Fruit fly (Drosophila melanogaster): ENCODE measurements around the gene Arp5.

Arp5 gene

DNA sequence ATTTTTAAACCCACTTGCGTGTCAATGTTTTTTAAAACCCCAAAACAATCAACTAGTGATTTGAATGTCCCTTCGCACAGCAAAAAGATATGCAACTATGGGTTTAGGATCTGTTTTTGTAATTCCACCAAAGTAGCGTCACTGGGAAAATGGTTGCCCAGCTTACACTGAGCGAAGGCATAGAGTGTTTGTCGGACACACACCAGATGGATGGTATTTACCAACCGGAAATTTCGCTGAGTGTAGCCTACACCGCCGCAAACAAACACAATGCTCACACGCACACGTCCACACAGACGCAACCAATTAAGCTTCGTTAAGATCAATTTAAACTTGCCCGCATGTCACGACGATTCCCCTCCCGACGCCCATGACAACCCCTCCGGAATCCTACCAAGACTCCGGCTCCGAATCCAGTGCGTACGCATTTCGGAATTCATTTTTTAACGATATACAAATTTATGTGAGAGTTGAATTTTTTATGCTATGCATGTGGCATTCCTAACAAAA is 43.5 kb downstream of the Arp5 start:
- TF ChIP-seq insv (optimal IDR thresholded peaks at IDR 0.05): no peak
- no peak for TF ChIP-seq Sin3A (optimal IDR thresholded peaks at IDR 0.05)
- no peak for TF ChIP-seq h (optimal IDR thresholded peaks at IDR 0.05)
- no peak for TF ChIP-seq Myc (optimal IDR thresholded peaks at IDR 0.05)
- no peak for TF ChIP-seq ttk (optimal IDR thresholded peaks at IDR 0.05)
- no peak for TF ChIP-seq psq (optimal IDR thresholded peaks at IDR 0.05)

DNA sequence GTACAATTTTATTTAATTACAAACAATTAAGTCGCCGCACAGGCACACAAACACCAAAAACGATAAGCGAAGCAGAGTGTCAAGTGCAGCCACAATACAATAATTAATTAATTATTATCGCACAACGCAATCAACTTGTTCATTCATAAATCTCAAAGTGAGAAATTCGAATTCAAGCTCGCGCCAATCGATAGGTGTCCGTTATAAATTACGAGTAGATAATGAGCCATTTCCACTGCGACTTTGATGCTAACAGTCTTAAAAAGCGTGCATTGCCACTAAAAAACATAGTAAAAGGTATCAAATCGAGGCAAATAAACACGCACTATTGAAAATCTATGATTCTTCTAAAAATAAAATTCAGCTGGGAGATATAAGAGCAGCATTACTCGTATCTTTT is 44.9 kb downstream of the Arp5 start:
- TF ChIP-seq h (optimal IDR thresholded peaks at IDR 0.05) (no peak), psq (optimal IDR thresholded peaks at IDR 0.05) (no peak), Myc (optimal IDR thresholded peaks at IDR 0.05) (no peak)

DNA sequence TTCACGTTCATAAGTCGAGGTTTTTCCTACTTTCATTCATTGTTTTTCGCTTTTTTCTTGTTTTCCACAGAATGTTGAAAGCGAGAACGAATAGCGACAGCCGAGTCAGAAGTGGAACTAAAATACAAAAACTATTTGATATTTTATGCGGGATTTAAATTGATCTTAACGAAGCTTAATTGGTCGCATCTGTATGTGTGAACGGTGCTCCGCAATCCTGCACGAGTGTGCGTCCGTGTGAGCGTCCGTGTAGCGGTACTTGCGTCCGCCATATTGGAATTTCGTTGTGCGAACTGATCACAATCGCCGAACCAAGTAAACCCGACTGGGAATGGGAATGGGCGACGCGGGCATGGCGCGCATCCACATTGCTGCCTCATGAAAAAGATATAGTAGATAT is 46.9 kb downstream of the Arp5 start:
- TF ChIP-seq h (optimal IDR thresholded peaks at IDR 0.05): no peak
- no peak for TF ChIP-seq Sin3A (optimal IDR thresholded peaks at IDR 0.05)
- no peak for TF ChIP-seq Myc (optimal IDR thresholded peaks at IDR 0.05)
- no peak for TF ChIP-seq insv (optimal IDR thresholded peaks at IDR 0.05)
- TF ChIP-seq ttk (optimal IDR thresholded peaks at IDR 0.05): no peak
- no peak for TF ChIP-seq psq (optimal IDR thresholded peaks at IDR 0.05)

DNA sequence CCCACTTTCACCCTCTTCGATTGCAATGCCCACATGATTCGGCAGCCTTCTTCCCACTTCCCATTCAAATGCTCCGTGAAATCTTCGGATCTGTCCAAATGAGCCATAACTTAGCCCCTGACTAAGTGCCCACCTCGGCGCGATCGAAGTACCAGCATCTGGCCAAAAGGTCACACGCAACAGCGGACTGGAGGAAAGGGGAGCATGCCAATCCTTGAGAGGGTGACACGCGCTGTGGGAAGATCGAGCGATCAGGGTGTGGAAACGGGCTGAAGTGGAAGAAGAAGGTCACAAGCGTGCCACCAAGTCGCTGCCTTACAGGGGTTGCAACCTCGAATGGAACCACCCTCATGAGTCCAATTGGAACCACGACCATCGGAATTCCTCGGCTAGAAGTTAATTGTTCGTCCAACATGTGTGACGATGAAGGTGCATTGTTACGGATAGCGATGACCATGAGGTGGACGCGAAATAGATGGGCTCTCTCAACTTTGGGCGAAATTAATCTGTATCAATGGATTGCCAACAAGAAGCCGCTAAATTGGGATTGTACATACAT is 49.5 kb downstream of the Arp5 start:
- TF ChIP-seq psq (optimal IDR thresholded peaks at IDR 0.05) (no peak), h (optimal IDR thresholded peaks at IDR 0.05) (no peak), Myc (optimal IDR thresholded peaks at IDR 0.05) (no peak), insv (optimal IDR thresholded peaks at IDR 0.05) (no peak), ttk (optimal IDR thresholded peaks at IDR 0.05) (no peak), Sin3A (optimal IDR thresholded peaks at IDR 0.05) (no peak)

DNA sequence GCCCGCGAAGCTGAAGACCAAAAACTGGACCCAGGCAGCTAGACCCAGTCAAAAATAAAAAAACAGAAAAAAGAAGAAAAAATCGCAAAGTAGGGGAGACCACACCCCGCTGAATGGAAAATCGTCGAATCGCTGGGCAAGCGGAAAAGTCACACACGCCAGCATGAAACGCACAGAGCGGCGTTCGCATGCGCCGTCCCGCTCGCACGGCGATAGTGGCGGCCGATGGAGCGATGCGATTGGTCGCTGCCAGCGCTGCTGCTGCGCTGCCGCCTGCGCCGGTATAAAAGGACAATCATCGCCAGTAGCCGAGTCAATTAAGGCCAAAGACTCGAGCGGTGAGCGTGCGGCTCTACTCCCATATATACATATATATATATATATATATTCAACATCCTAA is 50.6 kb downstream of the Arp5 start, which contains the start of gene repo:
TSS of gene repo (plus strand) at position 314 of the 400 bp plus-strand sequence.
- TF ChIP-seq h (optimal IDR thresholded peaks at IDR 0.05) (no peak), ttk (optimal IDR thresholded peaks at IDR 0.05) (no peak), Myc (optimal IDR thresholded peaks at IDR 0.05) (no peak), insv (optimal IDR thresholded peaks at IDR 0.05) (no peak), Sin3A (optimal IDR thresholded peaks at IDR 0.05) (no peak), psq (optimal IDR thresholded peaks at IDR 0.05) (no peak)

Measured in Kc167 (cell line).